Fruit fly (Drosophila melanogaster): Measurements from ENCODE around the gene CG1368.

Gene CG1368

dm6 chrX:14175663-14176062 is 1.1 kb downstream of the CG1368 start:
- TF ChIP-seq CG8359 (GFP tag; optimal IDR thresholded peaks at IDR 0.05; ENCODE audit: borderline replicate concordance) (peak; percentile 98), CG15514 (GFP tag; optimal IDR thresholded peaks at IDR 0.05) (no peak), CG9876 (GFP tag; optimal IDR thresholded peaks at IDR 0.05) (no peak), CG3407 (GFP tag; optimal IDR thresholded peaks at IDR 0.05) (no peak)

dm6 chrX:14176623-14177022 is 2.1 kb downstream of the CG1368 start, which contains the start of gene CG11581:
CG11581 (plus strand) TSS chrX:14176923.
- TF ChIP-seq run (tag; optimal IDR thresholded peaks at IDR 0.05) (no peak), bsh (GFP tag; optimal IDR thresholded peaks at IDR 0.05) (no peak), CG16815 (GFP tag; optimal IDR thresholded peaks at IDR 0.05) (no peak), CG17568 (GFP tag; optimal IDR thresholded peaks at IDR 0.05) (no peak), CG11504 (tag; optimal IDR thresholded peaks at IDR 0.05) (no peak), Gug (GFP tag; IDR thresholded peaks at IDR 0.05) (no peak), CG6765 (GFP tag; optimal IDR thresholded peaks at IDR 0.05) (no peak), schlank (tag; optimal IDR thresholded peaks at IDR 0.05) (no peak), CG2202 (tag; optimal IDR thresholded peaks at IDR 0.05) (no peak), CG30020 (tag; optimal IDR thresholded peaks at IDR 0.05) (no peak), CG11696 (GFP tag; IDR thresholded peaks at IDR 0.05) (no peak), repo (GFP tag; optimal IDR thresholded peaks at IDR 0.05) (no peak), MBD-R2 (GFP tag; IDR thresholded peaks at IDR 0.05) (no peak)

- no peak for TF ChIP-seq sna (GFP tag; IDR thresholded peaks at IDR 0.05; ENCODE audit: partially characterized antibody)
- TF ChIP-seq Sox102F (GFP tag; optimal IDR thresholded peaks at IDR 0.05) = peak; percentile 3
- peak; percentile 15; the same call in 1 of the 2 replicates for TF ChIP-seq vvl (GFP tag; IDR thresholded peaks at IDR 0.05)
These were observed 6.2 kb downstream of the CG1368 start, which contains the start of gene CG11584 for dm6 chrX:14180728-14181127. CG11584 (plus strand) TSS chrX:14181028.

- TF ChIP-seq CG13894 (tag; optimal IDR thresholded peaks at IDR 0.05) (peak; percentile 96), CG6854 (GFP tag; optimal IDR thresholded peaks at IDR 0.05) (no peak), zfh2 (GFP tag; optimal IDR thresholded peaks at IDR 0.05) (no peak)
These were observed 9.6 kb downstream of the CG1368 start, which contains the start of gene CG32603 for dm6 chrX:14184062-14184611. CG32603 (plus strand) TSS chrX:14184561.

- TF ChIP-seq bbx (GFP tag; IDR thresholded peaks at IDR 0.05; ENCODE audit: partially characterized antibody) (no peak), CG1024 (GFP tag; IDR thresholded peaks at IDR 0.05) (no peak), CrebB (tag; optimal IDR thresholded peaks at IDR 0.05) (no peak), CG31388 (GFP tag; optimal IDR thresholded peaks at IDR 0.05) (no peak), CG11723 (GFP tag; optimal IDR thresholded peaks at IDR 0.05) (no peak), gro (GFP tag; optimal IDR thresholded peaks at IDR 0.05) (no peak)
These were observed 12.4 kb downstream of the CG1368 start, which contains the start of gene CG12481 for dm6 chrX:14186953-14187352. CG12481 (plus strand) TSS chrX:14187253.

dm6 chrX:14189216-14189615 is 14.7 kb downstream of the CG1368 start, which contains the start of gene CG11585:
CG11585 (plus strand) TSS chrX:14189516.
- no peak for TF ChIP-seq tgo (GFP tag; IDR thresholded peaks at IDR 0.05)
- no peak for TF ChIP-seq usp (GFP tag; optimal IDR thresholded peaks at IDR 0.05)
- TF ChIP-seq Blimp-1 (GFP tag; optimal IDR thresholded peaks at IDR 0.05) = no peak
- TF ChIP-seq salm (tag; optimal IDR thresholded peaks at IDR 0.05) = no peak
- TF ChIP-seq CTCF (GFP tag; optimal IDR thresholded peaks at IDR 0.05) = no peak

Data from whole organism, embryonic.